Fruit fly (Drosophila melanogaster) whole organism, embryonic: Measurements from ENCODE around the gene Ser7.

Source experiments
- Asciz ChIP-seq: fragments of 200-800 bp; sonication (Bioruptor generic); optimal IDR thresholded peaks from 2 replicates; lab custom pipeline; 2017; ENCODE audit warnings: missing biosample characterization, mild to moderate bottlenecking, missing genetic modification characterization, missing genetic modification reagents
- Atf6 ChIP-seq: fragments of 200-800 bp; sonication (Bioruptor generic); IDR thresholded peaks from 2 replicates; pipeline ENCODE4 v1.3.6; 2022; ENCODE audit warnings: missing biosample characterization, missing genetic modification characterization
- Bdp1 ChIP-seq: fragments of 200-800 bp; sonication (Bioruptor generic); optimal IDR thresholded peaks from 3 replicates; lab custom pipeline; 2016; ENCODE audit warnings: missing biosample characterization, missing genetic modification characterization
- Bteb2 ChIP-seq: fragments of 200-800 bp; sonication (Bioruptor generic); optimal IDR thresholded peaks from 2 replicates; lab custom pipeline; 2016; ENCODE audit warnings: missing biosample characterization, missing genetic modification characterization
- CG10462 ChIP-seq: fragments of 200-800 bp; sonication (Bioruptor generic); optimal IDR thresholded peaks from 2 replicates; lab custom pipeline; 2016; ENCODE audit warnings: missing biosample characterization, missing genetic modification characterization
- CG10543 ChIP-seq: fragments of 200-800 bp; sonication (Bioruptor generic); optimal IDR thresholded peaks from 3 replicates; lab custom pipeline; 2017; ENCODE audit warnings: missing biosample characterization, mild to moderate bottlenecking, missing genetic modification characterization, moderate library complexity
- CG11093 ChIP-seq: fragments of 200-800 bp; sonication (Bioruptor generic); IDR thresholded peaks from 3 replicates; pipeline ENCODE4 v1.3.6; 2022; ENCODE audit warnings: missing biosample characterization, missing genetic modification characterization
- CG11723 ChIP-seq: fragments of 200-800 bp; sonication (Bioruptor generic); optimal IDR thresholded peaks from 2 replicates; lab custom pipeline; 2017; ENCODE audit warnings: missing biosample characterization, mild to moderate bottlenecking, missing genetic modification characterization
- CG1233 ChIP-seq: fragments of 200-800 bp; sonication (Bioruptor generic); optimal IDR thresholded peaks from 4 replicates; lab custom pipeline; 2018; ENCODE audit warnings: missing biosample characterization, mild to moderate bottlenecking, missing genetic modification characterization
- CG13287 ChIP-seq: fragments of 200-800 bp; sonication (Bioruptor generic); IDR thresholded peaks from 2 replicates; pipeline ENCODE4 v1.3.6; 2022; ENCODE audit warnings: missing biosample characterization, missing genetic modification characterization; ENCODE audit not compliant: partially characterized antibody
- CG13894 ChIP-seq: fragments of 200-800 bp; sonication (Bioruptor generic); optimal IDR thresholded peaks from 3 replicates; lab custom pipeline; 2018; ENCODE audit warnings: missing biosample characterization, mild to moderate bottlenecking, missing genetic modification characterization, moderate library complexity
- CG14667 ChIP-seq: fragments of 200-800 bp; sonication (Bioruptor generic); IDR thresholded peaks from 2 replicates; pipeline ENCODE4 v1.3.6; 2022; ENCODE audit warnings: missing biosample characterization, missing genetic modification characterization
- CG15269 ChIP-seq: fragments of 200-800 bp; sonication (Bioruptor generic); optimal IDR thresholded peaks from 2 replicates; lab custom pipeline; 2018; ENCODE audit warnings: missing biosample characterization, mild to moderate bottlenecking, missing genetic modification characterization, moderate library complexity
- CG15696 ChIP-seq: fragments of 200-800 bp; sonication (Bioruptor generic); optimal IDR thresholded peaks from 2 replicates; lab custom pipeline; 2019; ENCODE audit warnings: missing biosample characterization, mild to moderate bottlenecking, missing genetic modification characterization, moderate library complexity
- CG16813 ChIP-seq: fragments of 200-800 bp; sonication (Bioruptor generic); IDR thresholded peaks from 3 replicates; pipeline ENCODE4 v1.3.6; 2022; ENCODE audit warnings: missing biosample characterization, missing genetic modification characterization; ENCODE audit not compliant: partially characterized antibody
- CG17912 ChIP-seq: fragments of 200-800 bp; sonication (Bioruptor generic); optimal IDR thresholded peaks from 2 replicates; lab custom pipeline; 2018; ENCODE audit warnings: missing biosample characterization, mild to moderate bottlenecking, missing genetic modification characterization
- CG2116 ChIP-seq: fragments of 200-800 bp; sonication (Bioruptor generic); optimal IDR thresholded peaks from 3 replicates; lab custom pipeline; 2018; ENCODE audit warnings: missing biosample characterization, mild to moderate bottlenecking, missing genetic modification characterization
- CG5953 ChIP-seq: fragments of 200-800 bp; sonication (Bioruptor generic); IDR thresholded peaks from 2 replicates; pipeline ENCODE4 v1.3.6; 2022; ENCODE audit warnings: missing biosample characterization, missing genetic modification characterization
- CG6813 ChIP-seq: fragments of 200-800 bp; sonication (Bioruptor generic); optimal IDR thresholded peaks from 2 replicates; lab custom pipeline; 2017; ENCODE audit warnings: missing biosample characterization, missing genetic modification characterization, mild to moderate bottlenecking, moderate library complexity, missing genetic modification reagents
- CG8765 ChIP-seq: fragments of 200-800 bp; sonication (Bioruptor generic); IDR thresholded peaks from 2 replicates; pipeline ENCODE4 v1.3.6; 2022; ENCODE audit warnings: missing biosample characterization, missing genetic modification characterization
- CG8924 ChIP-seq: fragments of 200-800 bp; optimal IDR thresholded peaks from 3 replicates; lab custom pipeline; 2019; ENCODE audit warnings: missing biosample characterization, mild to moderate bottlenecking, missing genetic modification characterization, moderate library complexity
- CHES-1-like ChIP-seq: fragments of 200-800 bp; sonication (Bioruptor generic); optimal IDR thresholded peaks from 2 replicates; lab custom pipeline; 2016; ENCODE audit warnings: missing biosample characterization, missing genetic modification characterization
- Dbx ChIP-seq: fragments of 200-800 bp; sonication (Bioruptor generic); IDR thresholded peaks from 3 replicates; pipeline ENCODE4 v1.3.6; 2022; ENCODE audit warnings: missing biosample characterization, missing genetic modification characterization
- Doc3 ChIP-seq: fragments of 200-800 bp; sonication (Bioruptor generic); IDR thresholded peaks from 3 replicates; pipeline ENCODE4 v1.3.6; 2022; ENCODE audit warnings: missing biosample characterization, missing genetic modification characterization; ENCODE audit not compliant: partially characterized antibody
- ERR ChIP-seq: fragments of 200-800 bp; sonication (Bioruptor generic); optimal IDR thresholded peaks from 2 replicates; lab custom pipeline; 2016; ENCODE audit warnings: missing biosample characterization, missing genetic modification characterization
- Hey ChIP-seq: fragments of 200-800 bp; sonication (Bioruptor generic); optimal IDR thresholded peaks from 3 replicates; lab custom pipeline; 2018; ENCODE audit warnings: missing biosample characterization, mild to moderate bottlenecking, missing genetic modification characterization
- Nf-YC ChIP-seq: fragments of 200-800 bp; optimal IDR thresholded peaks from 3 replicates; lab custom pipeline; 2019; ENCODE audit warnings: missing biosample characterization, mild to moderate bottlenecking, missing genetic modification characterization, moderate library complexity
- Ravus ChIP-seq: fragments of 200-800 bp; sonication (Bioruptor generic); IDR thresholded peaks from 2 replicates; pipeline ENCODE4 v1.3.6; 2022; ENCODE audit warnings: missing biosample characterization, missing genetic modification characterization
- Sry-β ChIP-seq: fragments of 200-800 bp; sonication (Bioruptor generic); optimal IDR thresholded peaks from 2 replicates; lab custom pipeline; 2018; ENCODE audit warnings: missing biosample characterization, mild to moderate bottlenecking, missing genetic modification characterization, moderate library complexity
- crc ChIP-seq: fragments of 200-800 bp; sonication (Bioruptor generic); optimal IDR thresholded peaks from 2 replicates; lab custom pipeline; 2016; ENCODE audit warnings: missing biosample characterization, missing genetic modification characterization
- dan ChIP-seq: fragments of 200-800 bp; sonication (Bioruptor generic); IDR thresholded peaks from 2 replicates; pipeline ENCODE4 v1.3.6; 2022; ENCODE audit warnings: missing biosample characterization, missing genetic modification characterization
- dmrt99B ChIP-seq: fragments of 200-800 bp; sonication (Bioruptor generic); optimal IDR thresholded peaks from 2 replicates; lab custom pipeline; 2018; ENCODE audit warnings: missing biosample characterization, mild to moderate bottlenecking, missing genetic modification characterization, moderate library complexity
- dysf ChIP-seq: fragments of 200-800 bp; sonication (Bioruptor generic); IDR thresholded peaks from 3 replicates; pipeline ENCODE4 v1.3.6; 2022; ENCODE audit warnings: missing biosample characterization, missing genetic modification characterization
- gfzf ChIP-seq: fragments of 200-800 bp; sonication (Bioruptor generic); optimal IDR thresholded peaks from 2 replicates; lab custom pipeline; 2016; ENCODE audit warnings: missing biosample characterization, mild to moderate bottlenecking, missing genetic modification characterization, moderate library complexity
- grn ChIP-seq: fragments of 200-800 bp; sonication (Bioruptor generic); optimal IDR thresholded peaks from 3 replicates; lab custom pipeline; 2017; ENCODE audit warnings: missing biosample characterization, missing genetic modification characterization
- jumu ChIP-seq: fragments of 200-800 bp; sonication (Bioruptor generic); optimal IDR thresholded peaks from 3 replicates; lab custom pipeline; 2016; ENCODE audit warnings: missing biosample characterization, missing genetic modification characterization
- kni ChIP-seq: fragments of 200-800 bp; sonication (Bioruptor generic); optimal IDR thresholded peaks from 3 replicates; lab custom pipeline; 2017; ENCODE audit warnings: mild to moderate bottlenecking, missing biosample characterization, missing genetic modification reagents, missing genetic modification characterization
- mirr ChIP-seq: fragments of 200-800 bp; sonication (Bioruptor generic); optimal IDR thresholded peaks from 3 replicates; lab custom pipeline; 2018; ENCODE audit warnings: missing biosample characterization, mild to moderate bottlenecking, missing genetic modification characterization
- nau ChIP-seq: fragments of 200-800 bp; sonication (Bioruptor generic); optimal IDR thresholded peaks from 3 replicates; lab custom pipeline; 2017; ENCODE audit warnings: missing biosample characterization, mild to moderate bottlenecking, missing genetic modification characterization, missing genetic modification reagents
- org-1 ChIP-seq: fragments of 200-800 bp; sonication (Bioruptor generic); optimal IDR thresholded peaks from 2 replicates; lab custom pipeline; 2017; ENCODE audit warnings: missing biosample characterization, missing genetic modification characterization
- pho ChIP-seq: fragments of 200-800 bp; sonication (Bioruptor generic); optimal IDR thresholded peaks from 2 replicates; lab custom pipeline; 2016; ENCODE audit warnings: missing biosample characterization, missing genetic modification characterization
- pros ChIP-seq: fragments of 200-800 bp; sonication (Bioruptor generic); optimal IDR thresholded peaks from 3 replicates; lab custom pipeline; 2019; ENCODE audit warnings: missing biosample characterization, mild to moderate bottlenecking, missing genetic modification characterization, moderate library complexity
- rib ChIP-seq: fragments of 200-800 bp; sonication (Bioruptor generic); IDR thresholded peaks from 2 replicates; pipeline ENCODE4 v1.3.6; 2022; ENCODE audit warnings: missing biosample characterization, missing genetic modification characterization
- sna ChIP-seq: fragments of 200-800 bp; sonication (Bioruptor generic); IDR thresholded peaks from 2 replicates; pipeline ENCODE4 v1.3.6; 2022; ENCODE audit warnings: missing biosample characterization, missing genetic modification characterization; ENCODE audit not compliant: partially characterized antibody
- tup ChIP-seq: fragments of 200-800 bp; sonication (Bioruptor generic); optimal IDR thresholded peaks from 2 replicates; lab custom pipeline; 2016; ENCODE audit warnings: missing biosample characterization, mild to moderate bottlenecking, missing genetic modification characterization, moderate library complexity
- unpg ChIP-seq: fragments of 200-800 bp; sonication (Bioruptor generic); optimal IDR thresholded peaks from 3 replicates; lab custom pipeline; 2018; ENCODE audit warnings: missing biosample characterization, mild to moderate bottlenecking, missing genetic modification characterization, moderate library complexity
- z ChIP-seq: fragments of 200-800 bp; sonication (Bioruptor generic); IDR thresholded peaks from 3 replicates; pipeline ENCODE4 v1.3.6; 2022; ENCODE audit warnings: missing biosample characterization, missing genetic modification characterization

The Ser7 gene

dm6 chrX:9871632-9872031, 6.6 kb downstream of the Ser7 start, which contains the start of gene CG45061 (continued):
- TF ChIP-seq CG15696 (tag; lab: Kevin White, UChicago) (no peak), z (GFP tag; lab: Robert Waterston, UW) (no peak), jumu (no peak), CG1233 (GFP tag; lab: Kevin White, UChicago) (no peak), Hey (peak; percentile 12), pho (GFP tag; lab: Kevin White, UChicago) (no peak), nau (GFP tag; lab: Kevin White, UChicago) (no peak), mirr (peak; percentile 77), dan (GFP tag; lab: Robert Waterston, UW) (no peak), org-1 (GFP tag; lab: Kevin White, UChicago) (no peak), Asciz (GFP tag; lab: Kevin White, UChicago) (no peak), CG14667 (GFP tag; lab: Robert Waterston, UW) (no peak), Bdp1 (no peak), CG16813 (GFP tag; lab: Robert Waterston, UW) (no peak), CG8924 (tag; lab: Kevin White, UChicago) (no peak), CG11093 (no peak), rib (no peak), CG13894 (tag; lab: Kevin White, UChicago) (no peak), dmrt99B (tag; lab: Kevin White, UChicago) (no peak), Ravus (GFP tag; lab: Robert Waterston, UW) (no peak), pros (GFP tag; lab: Kevin White, UChicago) (no peak), gfzf (GFP tag; lab: Kevin White, UChicago) (no peak), Dbx (GFP tag; lab: Robert Waterston, UW) (peak; percentile 25; the same call in 1 of the 3 replicates), CG11723 (GFP tag; lab: Kevin White, UChicago) (no peak), Nf-YC (tag; lab: Kevin White, UChicago) (no peak), kni (GFP tag; lab: Kevin White, UChicago) (no peak), Atf6 (0 out of 2 replicates have a peak, but pooled peaks have one; percentile 38), CG17912 (GFP tag; lab: Kevin White, UChicago) (no peak), CG5953 (GFP tag; lab: Robert Waterston, UW) (no peak), Sry-β (GFP tag; lab: Kevin White, UChicago) (no peak)

- TF ChIP-seq grn (GFP tag; lab: Kevin White, UChicago) = peak; percentile 50
- no peak for TF ChIP-seq Doc3
- TF ChIP-seq CG10543 (GFP tag; lab: Kevin White, UChicago) = peak; percentile 9
- TF ChIP-seq, all 482 proteins: peak for 2
Measured at dm6 chrX:9873917-9874316, 8.9 kb downstream of the Ser7 start, which contains the start of gene CG32695. Gene CG32695 (minus strand): TSS chrX:9874057.

- TF ChIP-seq crc (GFP tag; lab: Kevin White, UChicago) (peak; percentile 17), CG8765 (GFP tag; lab: Robert Waterston, UW) (peak; percentile 65), CG13287 (GFP tag; lab: Robert Waterston, UW) (no peak), sna (no peak), tup (GFP tag; lab: Kevin White, UChicago) (no peak), dysf (GFP tag; lab: Robert Waterston, UW) (peak; percentile 90), CHES-1-like (GFP tag; lab: Kevin White, UChicago) (peak; percentile 53), CG6813 (GFP tag; lab: Kevin White, UChicago) (peak; percentile 4), Bteb2 (peak; percentile 56), CG10462 (GFP tag; lab: Kevin White, UChicago) (no peak), ERR (GFP tag; lab: Kevin White, UChicago) (no peak), CG15269 (peak; percentile 82), unpg (GFP tag; lab: Kevin White, UChicago) (peak; percentile 80), CG2116 (GFP tag; lab: Kevin White, UChicago) (no peak)
Measured at dm6 chrX:9875948-9876853, 11.2 kb downstream of the Ser7 start, which contains the start of gene CG15247. Gene CG15247 (minus strand): TSS chrX:9876672.
